Fruit fly (Drosophila melanogaster): Measurements from ENCODE around the gene fmt.

fmt gene

dm6 chr3L:6188995-6189927 is 15.6 kb upstream of the fmt start, which contains the start of the genes D19A and CG7386 (continued):
- TF ChIP-seq acj6 (GFP tag; optimal IDR thresholded peaks at IDR 0.05) (peak; percentile 42), CG8119 (GFP tag; IDR thresholded peaks at IDR 0.05) (peak; percentile 25; the same call in 1 of the 3 replicates), Lpt (GFP tag; optimal IDR thresholded peaks at IDR 0.05) (peak; percentile 10), CG16779 (tag; optimal IDR thresholded peaks at IDR 0.05) (no peak), Eip78C (GFP tag) (peak; percentile 61), Eip93F (GFP tag; optimal IDR thresholded peaks at IDR 0.05) (no peak), CG10669 (GFP tag; optimal IDR thresholded peaks at IDR 0.05) (no peak), CG10631 (GFP tag; optimal IDR thresholded peaks at IDR 0.05) (peak; percentile 58), Hr39 (GFP tag; optimal IDR thresholded peaks at IDR 0.05) (peak; percentile 71), pdm3 (GFP tag; optimal IDR thresholded peaks at IDR 0.05) (peak; percentile 69), CG6854 (GFP tag; optimal IDR thresholded peaks at IDR 0.05) (no peak), dac (GFP tag; optimal IDR thresholded peaks at IDR 0.05) (no peak), OdsH (GFP tag; optimal IDR thresholded peaks at IDR 0.05) (peak; percentile 37), Blimp-1 (GFP tag; optimal IDR thresholded peaks at IDR 0.05) (no peak), CG32006 (GFP tag; optimal IDR thresholded peaks at IDR 0.05) (peak; percentile 56), fkh (GFP tag; optimal IDR thresholded peaks at IDR 0.05) (peak; percentile 89), Met (GFP tag; optimal IDR thresholded peaks at IDR 0.05) (peak; percentile 59), CG3032 (tag; optimal IDR thresholded peaks at IDR 0.05) (peak; percentile 42), eg (GFP tag; IDR thresholded peaks at IDR 0.05) (peak; percentile 53; the same call in 2 of the 3 replicates)

dm6 chr3L:6184884-6185438 is 11.3 kb upstream of the fmt start, which contains the start of the genes D19B and CG43293:
D19B (minus strand) TSS chr3L:6184920.
CG43293 (plus strand) TSS chr3L:6185189.
- TF ChIP-seq CG4318 (GFP tag; optimal IDR thresholded peaks at IDR 0.05) (peak; percentile 71), CG7368 (GFP tag; optimal IDR thresholded peaks at IDR 0.05) (peak; percentile 91), Sox102F (GFP tag; optimal IDR thresholded peaks at IDR 0.05) (peak; percentile 88), CG6854 (GFP tag; optimal IDR thresholded peaks at IDR 0.05) (peak; percentile 65), topi (GFP tag; optimal IDR thresholded peaks at IDR 0.05) (peak; percentile 83), Met (GFP tag; optimal IDR thresholded peaks at IDR 0.05) (peak; percentile 85), Lpt (GFP tag; optimal IDR thresholded peaks at IDR 0.05) (peak; percentile 85), Ets21C (GFP tag; optimal IDR thresholded peaks at IDR 0.05) (peak; percentile 74), Hr39 (GFP tag; optimal IDR thresholded peaks at IDR 0.05) (peak; percentile 85), CG9139 (GFP tag; optimal IDR thresholded peaks at IDR 0.05) (peak; percentile 69), CG34406 (GFP tag; optimal IDR thresholded peaks at IDR 0.05) (peak; percentile 83), svp (GFP tag) (peak; percentile 92), CG31627 (GFP tag; optimal IDR thresholded peaks at IDR 0.05) (peak; percentile 87), Sox15 (GFP tag; optimal IDR thresholded peaks at IDR 0.05) (peak; percentile 72), salr (GFP tag; optimal IDR thresholded peaks at IDR 0.05) (peak; percentile 76 to 80), CG8119 (GFP tag; IDR thresholded peaks at IDR 0.05) (peak; percentile 91), Blimp-1 (GFP tag; optimal IDR thresholded peaks at IDR 0.05) (no peak), eg (GFP tag; IDR thresholded peaks at IDR 0.05) (peak; percentile 92), CG11294 (GFP tag; IDR thresholded peaks at IDR 0.05) (peak; percentile 80), ss (GFP tag; optimal IDR thresholded peaks at IDR 0.05) (no peak), Smox (GFP tag; optimal IDR thresholded peaks at IDR 0.05) (peak; percentile 83), OdsH (GFP tag; optimal IDR thresholded peaks at IDR 0.05) (peak; percentile 91), CG6163 (GFP tag; IDR thresholded peaks at IDR 0.05) (peak; percentile 91), CG3032 (tag; optimal IDR thresholded peaks at IDR 0.05) (peak; percentile 81), Eip75B (GFP tag; optimal IDR thresholded peaks at IDR 0.05) (peak; percentile 88), dsx (GFP tag; optimal IDR thresholded peaks at IDR 0.05; ENCODE audit: poor library complexity, severe bottlenecking) (peak; percentile 77), CG10669 (GFP tag; optimal IDR thresholded peaks at IDR 0.05) (peak; percentile 85), fd85E (GFP tag; optimal IDR thresholded peaks at IDR 0.05) (peak; percentile 51), CG16779 (tag; optimal IDR thresholded peaks at IDR 0.05) (peak; percentile 81), fd59A (GFP tag; optimal IDR thresholded peaks at IDR 0.05) (peak; percentile 71), Eip93F (GFP tag; optimal IDR thresholded peaks at IDR 0.05) (peak; percentile 80), dac (GFP tag; optimal IDR thresholded peaks at IDR 0.05) (peak; percentile 85), CG10631 (GFP tag; optimal IDR thresholded peaks at IDR 0.05) (peak; percentile 88), Ets96B (tag; optimal IDR thresholded peaks at IDR 0.05) (peak; percentile 83), CG6792 (GFP tag; optimal IDR thresholded peaks at IDR 0.05) (peak; percentile 85), Hr4 (GFP tag; optimal IDR thresholded peaks at IDR 0.05) (peak; percentile 93), Eip78C (GFP tag) (peak; percentile 96), CG11902 (GFP tag; optimal IDR thresholded peaks at IDR 0.05) (peak; percentile 68), CG32006 (GFP tag; optimal IDR thresholded peaks at IDR 0.05) (peak; percentile 87), pdm3 (GFP tag; optimal IDR thresholded peaks at IDR 0.05) (peak; percentile 86), acj6 (GFP tag; optimal IDR thresholded peaks at IDR 0.05) (peak; percentile 90), CG6276 (GFP tag; optimal IDR thresholded peaks at IDR 0.05) (peak; percentile 36)

All from whole organism, prepupa.